Worm (Caenorhabditis elegans): ENCODE results near the gene oef-1.
A peak's percentile ranks its signal among the peaks of the same experiment; 100 is the strongest.

oef-1 gene

DNA sequence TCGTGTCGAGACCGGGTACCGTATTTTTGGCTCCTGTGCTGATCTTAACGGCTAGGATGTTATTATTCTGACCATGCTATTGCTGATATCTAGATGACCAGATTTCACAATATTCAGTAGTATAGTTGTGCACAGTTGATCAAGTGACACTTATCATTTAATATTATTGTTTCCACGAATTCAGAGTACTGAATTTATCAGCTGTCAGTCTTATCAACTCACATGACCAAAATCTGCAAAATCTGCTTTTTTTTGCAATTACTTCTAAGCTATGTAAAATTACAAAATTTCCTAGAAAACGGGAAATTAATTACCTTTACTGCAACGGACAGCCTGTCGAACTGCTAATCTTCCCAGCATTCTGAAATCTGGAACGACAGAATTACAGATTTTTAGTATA, 2.2 kb downstream of the oef-1 start, which contains the start of gene pam-1:
Gene pam-1, minus strand, starts transcription at position 368 of the 400 bp plus-strand sequence.
- TF ChIP-seq nhr-71 (tag; optimal IDR thresholded peaks at IDR 0.05) (peak; percentile 23), pax-3 (tag; optimal IDR thresholded peaks at IDR 0.05) (no peak), nhr-19 (GFP tag; conservative IDR thresholded peaks at IDR 0.05) (no peak), hlh-4 (tag; optimal IDR thresholded peaks at IDR 0.05) (peak; percentile 87), elt-2 (tag; optimal IDR thresholded peaks at IDR 0.05) (no peak), unc-130 (tag; optimal IDR thresholded peaks at IDR 0.05) (no peak), F16B12.6 (tag; optimal IDR thresholded peaks at IDR 0.05) (no peak)

DNA sequence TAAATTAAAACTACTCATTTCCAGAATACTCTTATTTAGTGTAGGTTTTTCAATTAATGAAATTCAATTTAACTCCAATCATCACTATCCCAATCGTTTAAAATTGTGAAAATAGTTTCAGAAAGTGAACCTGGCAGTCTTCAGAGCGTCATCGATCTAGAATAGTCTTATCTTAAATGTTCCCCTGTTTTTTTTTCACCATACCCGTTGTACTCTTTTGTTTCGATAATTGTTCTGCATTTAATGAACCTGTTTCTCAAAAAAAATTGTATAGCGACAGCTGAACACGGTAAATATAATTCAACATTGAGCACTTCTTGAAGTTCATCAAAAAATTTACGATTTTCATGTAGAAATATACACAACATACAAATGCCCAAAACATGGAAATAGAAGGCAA, 3.0 kb downstream of the oef-1 start:
- no peak for TF ChIP-seq unc-98 (GFP tag; IDR thresholded peaks at IDR 0.05)
- no peak for TF ChIP-seq egl-13 (tag; optimal IDR thresholded peaks at IDR 0.05)
- no peak for TF ChIP-seq snu-23 (GFP tag; optimal IDR thresholded peaks at IDR 0.05)
- no peak for TF ChIP-seq pax-3 (tag; optimal IDR thresholded peaks at IDR 0.05)

DNA sequence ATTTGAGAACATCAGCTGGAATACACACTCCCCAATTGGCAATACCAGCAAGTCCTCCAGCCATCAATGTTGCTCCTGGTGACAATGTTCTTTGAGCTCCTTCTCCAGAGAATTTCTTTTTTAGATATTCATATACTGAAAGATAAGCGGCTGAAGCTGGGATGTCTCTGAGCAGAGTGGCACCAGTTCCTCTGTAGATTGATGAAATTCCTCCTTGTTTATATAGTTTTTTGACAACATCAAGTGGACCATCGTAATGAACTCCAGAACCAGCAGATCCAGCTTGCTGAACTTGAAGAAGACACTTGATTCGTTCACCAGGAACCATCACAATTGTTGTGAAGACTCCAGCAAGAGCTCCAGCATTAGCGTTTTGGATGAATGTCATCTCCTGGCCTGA, 3.9 kb downstream of the oef-1 start:
- TF ChIP-seq nhr-28 (tag; optimal IDR thresholded peaks at IDR 0.05), result no peak

ce11 chrIV:7552958-7553553, 4.8 kb downstream of the oef-1 start, which contains the start of gene dif-1:
dif-1 (minus strand) TSS chrIV:7553008.
- TF ChIP-seq lin-35 (GFP tag; optimal IDR thresholded peaks at IDR 0.05), result peak in 1 of 2 experiments; percentile 54
- peak; percentile 65 for TF ChIP-seq elt-2 (tag; optimal IDR thresholded peaks at IDR 0.05)
- peak; percentile 73 for TF ChIP-seq lin-14 (GFP tag; optimal IDR thresholded peaks at IDR 0.05)
- TF ChIP-seq blmp-1 (tag; optimal IDR thresholded peaks at IDR 0.05), result peak; percentile 56
- TF ChIP-seq efl-1 (optimal IDR thresholded peaks at IDR 0.05), result peak; percentile 4 to 7
- peak in 1 of 2 experiments; percentile 13 for TF ChIP-seq efl-1 (GFP tag; optimal IDR thresholded peaks at IDR 0.05 in 1 of 2)
- no peak for TF ChIP-seq irx-1 (tag; optimal IDR thresholded peaks at IDR 0.05)
- TF ChIP-seq nhr-71 (tag; optimal IDR thresholded peaks at IDR 0.05), result peak; percentile 30
- TF ChIP-seq nhr-90 (tag; optimal IDR thresholded peaks at IDR 0.05; ENCODE audit: poor library complexity), result no peak
- TF ChIP-seq lsy-2 (tag; optimal IDR thresholded peaks at IDR 0.05), result peak in 1 of 2 experiments; percentile 26
- TF ChIP-seq snu-23 (GFP tag; optimal IDR thresholded peaks at IDR 0.05), result peak; percentile 58
- peak; percentile 48 for TF ChIP-seq nhr-20 (tag; optimal IDR thresholded peaks at IDR 0.05)
- TF ChIP-seq elt-3 (tag; optimal IDR thresholded peaks at IDR 0.05), result peak in 2 of 6 experiments; percentile 23 to 35
- TF ChIP-seq F16B12.6 (tag; optimal IDR thresholded peaks at IDR 0.05), result peak; percentile 4
- no peak for TF ChIP-seq zip-4 (GFP tag; optimal IDR thresholded peaks at IDR 0.05)
- peak; percentile 31 for TF ChIP-seq rnt-1 (tag; optimal IDR thresholded peaks at IDR 0.05)
- no peak for TF ChIP-seq unc-130 (tag; optimal IDR thresholded peaks at IDR 0.05)
- peak; percentile 5 for TF ChIP-seq mep-1 (tag; optimal IDR thresholded peaks at IDR 0.05)

- TF ChIP-seq dpl-1 (GFP tag; optimal IDR thresholded peaks at IDR 0.05), result peak in 1 of 3 experiments; percentile 2
- no peak for TF ChIP-seq jun-1 (tag; optimal IDR thresholded peaks at IDR 0.05)
- TF ChIP-seq skn-1 (tag; optimal IDR thresholded peaks at IDR 0.05), result no peak
- TF ChIP-seq lin-14 (GFP tag; optimal IDR thresholded peaks at IDR 0.05), result peak; percentile 30
- TF ChIP-seq lsy-2 (tag; optimal IDR thresholded peaks at IDR 0.05), result peak in 1 of 2 experiments; percentile 33
- peak; percentile 19 for TF ChIP-seq nhr-71 (tag; optimal IDR thresholded peaks at IDR 0.05)
- no peak for TF ChIP-seq ztf-4 (tag; optimal IDR thresholded peaks at IDR 0.05)
- peak; percentile 81 for TF ChIP-seq fkh-8 (tag; optimal IDR thresholded peaks at IDR 0.05)
Measured at ce11 chrIV:7554351-7554750, 6.1 kb downstream of the oef-1 start, which contains the start of gene F49E8.6. F49E8.6 (minus strand) TSS chrIV:7554667.

DNA sequence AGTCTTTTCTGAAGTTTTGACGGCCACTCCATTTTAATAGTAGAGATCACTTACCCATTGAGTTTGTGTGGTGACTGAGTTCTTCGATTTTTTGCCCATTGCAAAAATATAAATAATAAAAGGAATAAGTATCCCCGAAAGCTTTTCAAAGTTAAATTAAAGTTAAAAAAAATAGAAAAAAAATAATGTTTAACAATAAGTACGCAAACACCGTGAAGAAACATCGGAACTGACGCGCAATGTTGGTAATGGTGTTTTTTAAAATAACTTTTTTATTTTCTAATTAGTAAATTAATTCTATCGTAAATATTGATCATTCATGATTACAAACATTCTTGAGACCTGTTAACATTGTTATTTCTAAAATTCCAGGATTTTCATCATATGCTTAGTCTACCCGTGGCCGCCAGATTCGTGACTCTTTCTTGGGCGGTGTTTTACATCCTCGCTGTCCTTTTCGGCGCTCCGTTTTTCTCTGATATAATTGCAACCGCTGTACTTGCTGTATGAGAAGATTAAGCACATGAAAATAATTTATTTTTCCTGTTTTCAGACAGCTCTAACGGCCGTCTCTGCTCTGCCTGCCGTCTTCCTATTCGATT, 8.1 kb downstream of the oef-1 start, which contains the start of the genes F49E8.7, F49E8.8 and nprl-2:
Gene F49E8.7, minus strand, starts transcription at position 101 of the 602 bp plus-strand sequence.
Gene F49E8.8, plus strand, starts transcription at position 373 of the 602 bp plus-strand sequence.
Gene nprl-2, plus strand, starts transcription at position 552 of the 602 bp plus-strand sequence.
- TF ChIP-seq F16B12.6 (tag; optimal IDR thresholded peaks at IDR 0.05), result peak; percentile 61
- TF ChIP-seq efl-1 (optimal IDR thresholded peaks at IDR 0.05), result no peak
- TF ChIP-seq efl-1 (GFP tag; optimal IDR thresholded peaks at IDR 0.05 in 1 of 2), result peak in 1 of 2 experiments; percentile 22
- TF ChIP-seq dsc-1 (tag; optimal IDR thresholded peaks at IDR 0.05), result no peak
